Fruit fly (Drosophila melanogaster): Measurements from ENCODE around the gene CG33965.
A peak's percentile ranks its signal among the peaks of the same experiment; 100 is the strongest.

The CG33965 gene

DNA sequence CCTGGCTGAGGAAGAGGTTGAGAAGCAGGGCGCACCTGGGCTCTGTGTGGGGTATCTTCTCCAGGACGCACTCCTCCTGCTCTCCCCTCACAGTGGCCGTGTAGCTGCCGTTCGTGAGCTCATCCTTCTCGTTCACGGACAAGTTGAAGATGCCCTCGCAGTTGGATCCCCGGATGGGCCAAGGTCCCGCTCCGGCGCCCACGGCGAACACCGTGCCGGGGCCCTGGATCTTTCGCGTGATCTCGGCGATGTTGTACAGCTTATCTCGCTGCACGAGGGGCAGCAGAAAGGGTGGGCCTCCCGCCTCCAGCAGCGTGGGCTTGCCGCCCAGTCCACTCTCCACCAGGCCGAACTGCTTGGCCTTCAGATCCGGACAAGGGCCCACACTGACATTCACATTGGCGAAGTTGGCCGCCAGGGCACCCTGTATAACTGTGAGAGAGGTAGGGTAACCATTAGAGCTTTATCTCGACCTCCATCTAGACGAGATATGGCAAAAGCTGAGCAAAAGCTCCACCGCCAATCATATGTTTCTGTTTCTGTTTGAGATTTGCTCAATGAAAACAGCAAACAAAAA lies 28.7 kb upstream of the CG33965 start (continued):
- TF ChIP-seq cwo (GFP tag; optimal IDR thresholded peaks at IDR 0.05) (no peak), yki (optimal IDR thresholded peaks at IDR 0.05) (no peak), CG17328 (GFP tag; IDR thresholded peaks at IDR 0.05) (no peak), slp2 (GFP tag; optimal IDR thresholded peaks at IDR 0.05) (no peak), CG15011 (GFP tag; optimal IDR thresholded peaks at IDR 0.05) (no peak), sens-2 (GFP tag; IDR thresholded peaks at IDR 0.05) (no peak), CG31224 (GFP tag; IDR thresholded peaks at IDR 0.05) (no peak), crc (GFP tag; optimal IDR thresholded peaks at IDR 0.05) (no peak), phol (tag; optimal IDR thresholded peaks at IDR 0.05) (no peak), Ets97D (GFP tag; optimal IDR thresholded peaks at IDR 0.05) (no peak), TFAM (GFP tag; optimal IDR thresholded peaks at IDR 0.05) (no peak), schlank (tag; optimal IDR thresholded peaks at IDR 0.05) (no peak), Hr51 (GFP tag; optimal IDR thresholded peaks at IDR 0.05) (no peak), Doc2 (GFP tag; IDR thresholded peaks at IDR 0.05) (no peak), CG4707 (GFP tag; optimal IDR thresholded peaks at IDR 0.05) (no peak), H2.0 (GFP tag; IDR thresholded peaks at IDR 0.05) (no peak), Ptx1 (GFP tag; IDR thresholded peaks at IDR 0.05) (peak; percentile 7; the same call in 1 of the 2 replicates), CG8290 (GFP tag; optimal IDR thresholded peaks at IDR 0.05) (no peak), CG8290 (tag; optimal IDR thresholded peaks at IDR 0.05) (peak in 1 of 2 experiments; percentile 49), CG10462 (GFP tag; optimal IDR thresholded peaks at IDR 0.05) (no peak), dan (GFP tag; IDR thresholded peaks at IDR 0.05) (no peak), Nf-YA (GFP tag; IDR thresholded peaks at IDR 0.05) (no peak), wek (GFP tag; optimal IDR thresholded peaks at IDR 0.05) (no peak), Tbp (GFP tag; optimal IDR thresholded peaks at IDR 0.05) (no peak), CG43689 (GFP tag; IDR thresholded peaks at IDR 0.05) (no peak), CG14860 (GFP tag; IDR thresholded peaks at IDR 0.05; ENCODE audit: partially characterized antibody) (no peak), CG18262 (tag; optimal IDR thresholded peaks at IDR 0.05) (no peak), tup (GFP tag; optimal IDR thresholded peaks at IDR 0.05) (no peak), CG11695 (GFP tag; IDR thresholded peaks at IDR 0.05) (no peak), CG13894 (tag; optimal IDR thresholded peaks at IDR 0.05) (no peak), Ssrp (tag; optimal IDR thresholded peaks at IDR 0.05) (no peak), insv (GFP tag; optimal IDR thresholded peaks at IDR 0.05) (no peak), CG13287 (GFP tag; IDR thresholded peaks at IDR 0.05; ENCODE audit: partially characterized antibody) (peak; percentile 19; the same call in 1 of the 2 replicates), crp (GFP tag; optimal IDR thresholded peaks at IDR 0.05) (peak in 1 of 2 experiments; percentile 36), CG2712 (tag; optimal IDR thresholded peaks at IDR 0.05) (no peak), CG7928 (GFP tag; optimal IDR thresholded peaks at IDR 0.05) (no peak), CG8478 (optimal IDR thresholded peaks at IDR 0.05) (no peak), CG10209 (GFP tag; optimal IDR thresholded peaks at IDR 0.05) (no peak), CG31365 (tag; optimal IDR thresholded peaks at IDR 0.05) (no peak), CG7786 (GFP tag; optimal IDR thresholded peaks at IDR 0.05) (no peak), CG10147 (GFP tag; optimal IDR thresholded peaks at IDR 0.05) (no peak), chm (GFP tag; IDR thresholded peaks at IDR 0.05) (0 out of 2 replicates have a peak, but pooled peaks have one; percentile 29), CG12219 (GFP tag; optimal IDR thresholded peaks at IDR 0.05) (no peak), D (optimal IDR thresholded peaks at IDR 0.05) (no peak), D (GFP tag; optimal IDR thresholded peaks at IDR 0.05) (no peak), ato (GFP tag; IDR thresholded peaks at IDR 0.05; ENCODE audit: partially characterized antibody) (no peak), Myb (GFP tag; optimal IDR thresholded peaks at IDR 0.05) (no peak), Nf-YC (tag; optimal IDR thresholded peaks at IDR 0.05) (no peak), CG11456 (GFP tag; IDR thresholded peaks at IDR 0.05) (no peak), wor (GFP tag; IDR thresholded peaks at IDR 0.05) (no peak), CG12155 (GFP tag; optimal IDR thresholded peaks at IDR 0.05) (no peak), sob (GFP tag; IDR thresholded peaks at IDR 0.05) (peak; percentile 33; the same call in 1 of the 2 replicates)
